Fruit fly (Drosophila melanogaster): Measurements from ENCODE around the gene CG43354.
A peak's percentile ranks its signal among the peaks of the same experiment; 100 is the strongest.

CG43354 gene

dm6 chr2L:18319577-18320316, 10.5 kb upstream of the CG43354 start, which contains the start of gene Fas3:
Gene Fas3, plus strand, starts transcription at chr2L:18320102.
- TF ChIP-seq CG11617 (GFP tag; optimal IDR thresholded peaks at IDR 0.05): no peak
- no peak for TF ChIP-seq Hr96 (GFP tag; optimal IDR thresholded peaks at IDR 0.05)
- no peak for TF ChIP-seq CG12768 (GFP tag; optimal IDR thresholded peaks at IDR 0.05)
- TF ChIP-seq CG14711 (tag; optimal IDR thresholded peaks at IDR 0.05): no peak
- TF ChIP-seq CG7101 (tag; optimal IDR thresholded peaks at IDR 0.05): no peak
- no peak for TF ChIP-seq Clk (GFP tag; optimal IDR thresholded peaks at IDR 0.05)
- peak; percentile 9 for TF ChIP-seq cic (GFP tag; optimal IDR thresholded peaks at IDR 0.05)
- peak; percentile 10 for TF ChIP-seq CG7045 (GFP tag; optimal IDR thresholded peaks at IDR 0.05)
- no peak for TF ChIP-seq CG5204 (GFP tag; optimal IDR thresholded peaks at IDR 0.05)
- no peak for TF ChIP-seq pad (GFP tag; optimal IDR thresholded peaks at IDR 0.05)
- peak; percentile 49 for TF ChIP-seq bab1 (GFP tag; optimal IDR thresholded peaks at IDR 0.05)
- TF ChIP-seq tj (GFP tag; optimal IDR thresholded peaks at IDR 0.05): peak; percentile 17

DNA sequence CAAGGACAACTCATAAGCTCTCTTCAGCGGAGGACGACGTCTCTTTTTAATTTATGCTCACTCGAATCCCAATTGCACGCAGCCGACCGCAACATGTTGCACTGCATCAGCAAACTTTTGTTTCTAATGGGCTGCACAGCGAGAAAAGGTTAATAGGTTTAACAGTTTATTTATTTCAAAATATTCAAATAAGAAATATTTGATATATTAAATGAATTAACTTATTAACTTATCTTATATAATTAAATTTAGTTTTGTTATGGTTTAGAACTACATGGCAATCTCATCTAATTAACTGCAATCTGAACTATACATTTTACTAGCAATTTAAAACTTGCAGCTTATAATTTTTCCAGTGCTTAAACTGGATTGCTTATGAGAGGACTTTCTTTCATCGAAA, 6.2 kb upstream of the CG43354 start:
- no peak for TF ChIP-seq Hr96 (GFP tag; optimal IDR thresholded peaks at IDR 0.05)
- no peak for TF ChIP-seq CG14711 (tag; optimal IDR thresholded peaks at IDR 0.05)
- TF ChIP-seq cic (GFP tag; optimal IDR thresholded peaks at IDR 0.05): no peak
- TF ChIP-seq cnc (optimal IDR thresholded peaks at IDR 0.05): no peak
- TF ChIP-seq CG7045 (GFP tag; optimal IDR thresholded peaks at IDR 0.05): no peak
- no peak for TF ChIP-seq ovo (GFP tag; optimal IDR thresholded peaks at IDR 0.05)
- TF ChIP-seq Crg-1 (GFP tag; optimal IDR thresholded peaks at IDR 0.05): no peak
- TF ChIP-seq CG12768 (GFP tag; optimal IDR thresholded peaks at IDR 0.05): no peak
- no peak for TF ChIP-seq pad (GFP tag; optimal IDR thresholded peaks at IDR 0.05)
- TF ChIP-seq bab1 (GFP tag; optimal IDR thresholded peaks at IDR 0.05): no peak
- no peak for TF ChIP-seq CG7101 (tag; optimal IDR thresholded peaks at IDR 0.05)
- no peak for TF ChIP-seq tj (GFP tag; optimal IDR thresholded peaks at IDR 0.05)
- no peak for TF ChIP-seq Clk (GFP tag; optimal IDR thresholded peaks at IDR 0.05)
- no peak for TF ChIP-seq CG11617 (GFP tag; optimal IDR thresholded peaks at IDR 0.05)
- TF ChIP-seq CG33017 (tag; optimal IDR thresholded peaks at IDR 0.05): no peak
- TF ChIP-seq CG5204 (GFP tag; optimal IDR thresholded peaks at IDR 0.05): no peak
- TF ChIP-seq Mnt (GFP tag; optimal IDR thresholded peaks at IDR 0.05): no peak

DNA sequence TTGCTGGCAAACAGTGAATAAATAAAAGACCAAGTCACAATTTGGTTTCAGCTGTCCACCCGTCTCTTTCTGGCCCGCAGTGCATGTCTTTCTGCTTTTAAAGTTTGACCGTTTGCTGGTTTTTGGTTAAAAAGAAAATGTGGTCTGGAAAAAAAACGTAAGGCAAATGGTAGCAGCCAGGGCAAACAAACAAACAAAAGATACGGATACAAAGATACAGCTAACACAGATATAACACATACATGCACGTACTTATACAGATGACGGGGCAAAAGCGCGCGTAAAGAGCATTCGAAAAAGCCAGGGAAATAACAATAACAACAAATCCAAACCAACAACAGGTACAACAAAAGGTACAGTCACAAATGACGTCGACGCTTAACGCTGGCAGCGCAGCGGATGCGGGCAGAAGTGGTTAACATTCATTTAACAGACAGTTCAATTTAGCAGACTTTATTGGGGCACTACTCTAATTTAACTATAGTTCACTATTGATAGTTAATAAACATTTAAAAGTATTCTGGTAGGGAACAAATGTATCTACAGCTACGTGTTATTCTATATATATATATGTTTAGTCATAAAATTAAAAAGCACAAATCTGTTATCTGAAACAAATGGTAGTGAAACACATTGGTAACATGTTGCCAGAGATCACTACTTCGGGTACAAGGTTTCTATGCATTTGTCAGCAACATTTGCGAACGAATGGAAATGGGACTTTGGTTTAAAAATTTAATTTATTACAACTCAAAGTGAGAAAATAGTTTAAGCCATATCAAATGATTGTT, 4.9 kb upstream of the CG43354 start:
- peak; percentile 87 for TF ChIP-seq kay (GFP tag; ENCODE audit: borderline replicate concordance)
- TF ChIP-seq CG14711 (tag; optimal IDR thresholded peaks at IDR 0.05): no peak

dm6 chr2L:18312309-18312708, 3.1 kb upstream of the CG43354 start:
- TF ChIP-seq CG5204 (GFP tag; optimal IDR thresholded peaks at IDR 0.05) (no peak), Crg-1 (GFP tag; optimal IDR thresholded peaks at IDR 0.05) (no peak), Hr96 (GFP tag; optimal IDR thresholded peaks at IDR 0.05) (no peak), toe (GFP tag; optimal IDR thresholded peaks at IDR 0.05) (no peak), CG1620 (GFP tag; optimal IDR thresholded peaks at IDR 0.05) (no peak), ovo (GFP tag; optimal IDR thresholded peaks at IDR 0.05) (no peak), Mnt (GFP tag; optimal IDR thresholded peaks at IDR 0.05) (no peak), Clk (GFP tag; optimal IDR thresholded peaks at IDR 0.05) (no peak), CG7045 (GFP tag; optimal IDR thresholded peaks at IDR 0.05) (no peak), cnc (optimal IDR thresholded peaks at IDR 0.05) (no peak)

DNA sequence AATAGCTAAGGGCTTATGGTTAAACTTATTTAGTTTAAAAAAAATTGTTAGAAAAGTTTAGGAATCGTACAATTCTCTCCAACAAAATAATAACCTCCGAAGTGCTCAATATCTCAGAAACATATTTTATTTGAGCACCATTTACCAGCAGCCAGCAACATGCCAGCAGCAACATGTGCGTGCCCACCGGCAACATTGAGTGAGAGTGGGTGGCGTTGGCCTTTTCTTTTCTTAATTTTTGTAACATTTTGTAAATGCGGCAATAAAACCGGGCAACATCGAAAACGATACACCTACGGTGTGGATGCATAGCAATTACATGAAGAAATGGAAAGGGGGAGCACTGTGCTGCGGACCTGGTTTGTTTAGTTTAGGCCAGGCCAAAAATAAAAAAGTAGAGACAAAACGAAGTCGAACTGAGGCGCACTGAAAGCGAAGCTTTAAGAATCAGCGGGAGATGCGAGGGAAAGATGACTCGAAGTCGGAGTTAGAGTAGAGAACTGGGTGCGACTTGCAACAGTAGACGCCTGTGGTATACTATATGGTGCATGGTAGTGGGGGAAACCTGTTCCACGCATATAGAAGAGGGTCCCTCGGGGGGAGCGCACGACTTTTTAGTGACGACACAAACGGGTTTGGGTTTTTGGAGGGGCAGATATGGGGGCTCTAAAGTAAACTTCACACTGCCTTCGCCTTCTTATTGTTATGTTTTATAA, 2.5 kb upstream of the CG43354 start:
- no peak for TF ChIP-seq ovo (GFP tag; optimal IDR thresholded peaks at IDR 0.05)
- TF ChIP-seq Hr96 (GFP tag; optimal IDR thresholded peaks at IDR 0.05): no peak
- no peak for TF ChIP-seq Crg-1 (GFP tag; optimal IDR thresholded peaks at IDR 0.05)
- no peak for TF ChIP-seq pad (GFP tag; optimal IDR thresholded peaks at IDR 0.05)
- TF ChIP-seq CG11617 (GFP tag; optimal IDR thresholded peaks at IDR 0.05): no peak
- TF ChIP-seq CG14711 (tag; optimal IDR thresholded peaks at IDR 0.05): no peak
- TF ChIP-seq CG7045 (GFP tag; optimal IDR thresholded peaks at IDR 0.05): no peak

DNA sequence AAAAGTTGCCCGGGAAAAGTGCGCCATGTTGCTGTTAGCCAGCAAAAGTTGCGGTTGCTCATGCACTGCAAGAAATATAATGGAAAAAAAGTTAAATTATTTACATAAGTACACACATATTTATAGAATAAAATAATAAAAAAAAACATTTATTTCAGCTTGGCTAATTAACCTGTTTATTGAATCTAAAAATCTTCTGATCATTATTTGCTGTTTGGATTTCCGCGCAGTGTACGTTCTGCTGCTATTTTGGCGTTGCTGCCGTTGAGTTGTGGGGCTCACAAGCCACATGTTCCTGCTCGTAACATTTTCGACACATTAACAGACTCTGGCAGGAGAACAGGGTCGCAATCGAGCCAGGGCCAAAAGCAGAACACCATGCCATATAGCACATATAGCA, 1.2 kb upstream of the CG43354 start:
- TF ChIP-seq cnc (optimal IDR thresholded peaks at IDR 0.05) (no peak), Crg-1 (GFP tag; optimal IDR thresholded peaks at IDR 0.05) (no peak), CG14711 (tag; optimal IDR thresholded peaks at IDR 0.05) (no peak), CG7045 (GFP tag; optimal IDR thresholded peaks at IDR 0.05) (no peak), CG5204 (GFP tag; optimal IDR thresholded peaks at IDR 0.05) (no peak), Hr96 (GFP tag; optimal IDR thresholded peaks at IDR 0.05) (no peak), bab1 (GFP tag; optimal IDR thresholded peaks at IDR 0.05) (no peak), pad (GFP tag; optimal IDR thresholded peaks at IDR 0.05) (no peak), kay (GFP tag; ENCODE audit: borderline replicate concordance) (no peak), CG33017 (tag; optimal IDR thresholded peaks at IDR 0.05) (no peak), Mnt (GFP tag; optimal IDR thresholded peaks at IDR 0.05) (no peak), CG11617 (GFP tag; optimal IDR thresholded peaks at IDR 0.05) (no peak), Clk (GFP tag; optimal IDR thresholded peaks at IDR 0.05) (no peak), tj (GFP tag; optimal IDR thresholded peaks at IDR 0.05) (no peak), CG7101 (tag; optimal IDR thresholded peaks at IDR 0.05) (no peak)
